Fruit fly (Drosophila melanogaster) Kc167 (cell line): ENCODE measurements around the gene tal-3A.

ENCODE experiments used
- Myc ChIP-seq: fragments of >200 bp; optimal IDR thresholded peaks from 2 replicates; lab custom pipeline; 2017; ENCODE audit warnings: missing external identifiers
- Sin3A ChIP-seq: fragments of >200 bp; optimal IDR thresholded peaks from 2 replicates; lab custom pipeline; 2018; ENCODE audit warnings: missing external identifiers
- h ChIP-seq: fragments of >200 bp; optimal IDR thresholded peaks from 3 replicates; lab custom pipeline; 2018; ENCODE audit warnings: missing external identifiers
- insv ChIP-seq: fragments of >200 bp; optimal IDR thresholded peaks from 3 replicates; lab custom pipeline; 2018; ENCODE audit warnings: missing external identifiers
- psq ChIP-seq: fragments of >200 bp; optimal IDR thresholded peaks from 2 replicates; lab custom pipeline; 2017; ENCODE audit warnings: missing external identifiers
- ttk ChIP-seq: sonication (Bioruptor generic); optimal IDR thresholded peaks from 2 replicates; lab custom pipeline; 2017; ENCODE audit warnings: missing external identifiers

The tal-3A gene

DNA sequence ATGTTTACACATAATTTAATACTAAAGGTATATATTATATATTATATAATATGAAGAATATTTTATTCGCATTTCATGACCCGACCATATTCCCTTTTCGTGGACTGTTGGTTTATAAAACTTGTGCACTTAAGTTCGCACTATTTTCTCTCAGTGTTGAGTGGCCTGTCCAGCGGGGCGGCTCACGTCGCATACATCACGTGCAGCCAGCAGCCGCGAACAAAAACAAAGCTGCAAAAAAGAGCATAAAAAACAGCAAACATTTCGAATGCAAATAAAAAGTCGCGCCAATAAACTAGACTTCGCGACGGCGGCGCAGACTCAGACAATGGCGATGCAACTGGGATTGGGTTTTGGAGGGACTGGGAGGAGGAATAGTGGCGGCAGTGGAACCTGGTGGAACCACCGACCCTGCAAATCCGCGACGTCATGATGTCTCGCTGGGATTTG is 32.4 kb downstream of the tal-3A start:
- TF ChIP-seq h = no peak
- no peak for TF ChIP-seq Myc (lab: Kevin White, UChicago)
- no peak for TF ChIP-seq ttk (lab: Kevin White, UChicago)
- TF ChIP-seq insv = no peak

DNA sequence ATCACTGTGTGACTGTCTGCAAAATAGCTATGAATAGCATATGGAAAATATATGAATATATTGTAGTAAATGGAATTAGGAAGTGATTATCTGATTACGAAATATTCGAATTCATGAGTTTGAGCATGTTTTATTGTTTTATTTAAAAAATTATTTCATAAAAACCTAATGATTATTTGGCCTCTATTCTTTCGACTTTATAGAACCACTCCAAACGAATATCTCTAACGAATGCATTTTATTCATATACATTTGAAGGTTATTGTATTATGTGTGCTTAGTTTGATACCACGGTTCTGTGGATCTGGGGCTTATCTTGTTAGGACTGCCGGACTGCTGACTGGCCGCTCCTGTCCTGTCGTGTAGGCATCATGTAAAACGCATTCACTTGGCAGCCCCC is 33.0 kb downstream of the tal-3A start:
- TF ChIP-seq h = no peak
- no peak for TF ChIP-seq insv
- no peak for TF ChIP-seq psq (lab: Kevin White, UChicago)
- TF ChIP-seq ttk (lab: Kevin White, UChicago) = no peak
- no peak for TF ChIP-seq Myc (lab: Kevin White, UChicago)
- no peak for TF ChIP-seq Sin3A (lab: Kevin White, UChicago)

DNA sequence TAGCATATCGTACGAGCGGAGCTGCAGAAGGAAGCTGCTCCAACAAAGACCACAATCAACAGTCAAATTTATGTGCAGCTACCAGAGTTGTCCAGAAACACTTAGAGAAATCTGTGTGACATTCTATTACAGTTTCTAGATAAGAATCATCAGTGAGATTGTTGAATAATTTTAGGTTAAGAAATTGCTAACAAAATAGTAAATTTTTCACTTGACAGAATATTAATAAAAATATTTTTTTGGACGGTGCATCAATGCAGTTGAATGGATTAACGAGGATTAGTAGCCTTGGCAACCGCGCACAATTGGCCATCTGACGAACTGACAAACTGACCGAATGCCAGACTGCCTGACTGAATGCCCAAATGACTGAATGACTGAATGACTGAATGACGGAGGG is 34.4 kb downstream of the tal-3A start:
- no peak for TF ChIP-seq psq (lab: Kevin White, UChicago)
- TF ChIP-seq Myc (lab: Kevin White, UChicago) = no peak

DNA sequence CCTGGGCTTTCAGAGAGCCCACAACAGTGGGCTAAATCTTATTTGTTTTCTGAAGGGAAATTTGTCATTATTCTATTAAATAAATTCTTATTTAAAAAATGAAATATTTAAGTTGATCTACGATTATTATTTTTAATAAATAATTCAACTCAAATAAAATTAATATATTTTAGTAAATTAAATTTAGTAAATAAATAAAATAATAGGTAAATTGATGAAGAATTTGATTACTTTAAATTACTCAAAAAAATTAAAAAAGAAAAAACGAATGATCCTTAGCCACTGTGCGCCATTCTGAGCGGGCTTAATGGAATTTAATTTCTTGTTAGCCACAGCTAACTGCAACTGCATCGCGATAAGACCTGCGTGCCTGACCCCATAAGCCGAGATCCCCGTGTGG is 35.4 kb downstream of the tal-3A start:
- TF ChIP-seq psq (lab: Kevin White, UChicago) = no peak
- TF ChIP-seq ttk (lab: Kevin White, UChicago) = no peak

DNA sequence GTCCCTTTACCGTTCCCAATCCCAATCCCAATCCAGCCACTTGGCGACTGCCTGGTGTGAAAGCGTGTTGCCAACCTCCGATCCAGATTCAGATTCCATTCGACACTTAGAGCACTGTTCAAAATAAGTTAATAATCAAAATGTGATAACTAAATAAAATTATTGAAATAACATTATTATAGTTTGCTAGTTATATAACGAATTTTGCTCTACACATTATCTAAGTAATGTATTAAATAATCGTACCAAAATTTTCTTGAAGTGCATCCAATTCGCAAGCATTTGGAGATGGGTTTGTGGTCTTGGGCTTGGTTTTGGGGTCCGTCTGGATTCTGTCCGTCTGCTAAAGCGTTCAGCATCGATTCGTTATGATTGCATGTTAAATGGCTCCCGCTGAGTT is 36.4 kb downstream of the tal-3A start:
- TF ChIP-seq Myc (lab: Kevin White, UChicago) = no peak
- no peak for TF ChIP-seq psq (lab: Kevin White, UChicago)
- no peak for TF ChIP-seq insv
- no peak for TF ChIP-seq h
- TF ChIP-seq Sin3A (lab: Kevin White, UChicago) = no peak
- no peak for TF ChIP-seq ttk (lab: Kevin White, UChicago)

DNA sequence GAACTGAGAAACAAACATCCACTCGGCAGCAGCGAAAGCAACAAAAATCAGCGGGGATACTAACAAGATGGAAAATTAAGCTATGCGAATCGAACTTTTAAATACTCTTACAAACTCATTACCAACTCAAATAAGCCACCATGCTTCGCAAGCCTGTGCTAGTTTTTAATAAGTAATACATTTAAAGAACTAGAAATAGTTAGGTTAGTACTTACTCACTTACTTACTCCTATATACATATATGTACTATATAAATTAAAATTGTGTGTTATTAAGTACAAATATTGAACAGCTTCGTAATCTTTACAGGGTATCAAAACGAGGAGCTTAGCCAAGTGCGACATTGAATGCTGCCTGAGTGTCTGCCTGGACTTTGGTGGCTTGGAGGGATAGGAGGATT is 38.1 kb downstream of the tal-3A start:
- no peak for TF ChIP-seq Myc (lab: Kevin White, UChicago)
- TF ChIP-seq h = no peak
- TF ChIP-seq ttk (lab: Kevin White, UChicago) = no peak
- TF ChIP-seq psq (lab: Kevin White, UChicago) = no peak
- TF ChIP-seq Sin3A (lab: Kevin White, UChicago) = no peak
- no peak for TF ChIP-seq insv

DNA sequence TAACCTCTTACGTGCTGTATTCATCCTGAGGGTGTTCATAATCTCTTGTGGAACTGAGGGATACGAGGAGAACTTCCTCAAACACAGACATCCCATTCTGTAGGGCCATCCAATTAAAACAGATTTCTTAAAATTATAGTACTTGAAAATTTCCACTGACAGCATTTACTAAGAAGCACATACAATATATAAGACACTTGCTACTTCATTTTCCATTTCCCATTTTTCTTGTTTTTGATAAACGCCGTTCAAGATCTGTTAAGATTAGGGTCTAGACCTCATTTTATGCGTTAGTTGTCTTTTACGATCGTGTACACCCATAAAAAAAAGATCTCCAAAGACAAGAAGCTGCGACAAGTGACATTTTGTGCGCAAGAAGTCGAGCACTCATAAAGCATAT is 42.4 kb downstream of the tal-3A start, which contains the start of gene CG14362:
Gene CG14362, minus strand, starts transcription at position 101 of the 400 bp plus-strand sequence.
- no peak for TF ChIP-seq insv

DNA sequence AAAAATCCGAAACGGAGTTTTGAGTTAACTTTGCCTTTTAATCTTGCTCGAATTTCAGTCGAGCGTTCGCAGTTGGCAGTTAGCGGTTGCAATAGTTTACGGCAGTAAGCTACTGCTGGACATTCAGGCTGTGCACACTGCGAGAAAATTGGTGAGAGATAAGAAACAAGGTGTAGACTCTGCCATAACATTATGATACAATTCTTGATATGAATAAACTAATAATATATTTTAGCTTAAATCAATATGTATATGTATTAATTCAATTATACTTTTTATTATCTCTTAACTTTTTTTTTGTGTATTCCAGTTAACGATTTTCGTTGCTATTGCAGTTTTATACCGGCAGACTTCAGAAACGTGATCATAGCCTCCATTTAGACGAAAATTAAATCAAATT is 44.4 kb downstream of the tal-3A start:
- TF ChIP-seq h (no peak), ttk (lab: Kevin White, UChicago) (no peak), Myc (lab: Kevin White, UChicago) (no peak)

DNA sequence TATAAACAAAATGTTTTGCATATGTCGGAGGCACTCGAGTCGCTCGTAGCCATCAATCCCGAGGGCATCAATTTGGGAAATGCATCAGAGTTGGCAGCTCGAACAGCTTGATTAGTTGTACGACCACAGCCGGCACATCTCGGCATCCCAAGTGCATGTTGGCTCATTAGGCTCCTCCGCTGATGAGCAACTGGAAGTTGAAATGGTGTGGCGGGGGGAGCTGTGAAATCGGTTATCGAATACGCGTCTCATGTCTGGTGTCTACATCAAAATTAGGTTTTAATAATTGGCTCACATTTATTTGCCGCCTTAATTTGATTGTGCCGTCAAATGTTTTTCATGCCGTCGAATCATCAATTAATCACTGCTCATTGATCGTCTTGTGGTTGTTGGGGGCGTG is 46.3 kb downstream of the tal-3A start:
- TF ChIP-seq Sin3A (lab: Kevin White, UChicago) (no peak), psq (lab: Kevin White, UChicago) (no peak), Myc (lab: Kevin White, UChicago) (no peak), h (no peak), insv (no peak), ttk (lab: Kevin White, UChicago) (no peak)

DNA sequence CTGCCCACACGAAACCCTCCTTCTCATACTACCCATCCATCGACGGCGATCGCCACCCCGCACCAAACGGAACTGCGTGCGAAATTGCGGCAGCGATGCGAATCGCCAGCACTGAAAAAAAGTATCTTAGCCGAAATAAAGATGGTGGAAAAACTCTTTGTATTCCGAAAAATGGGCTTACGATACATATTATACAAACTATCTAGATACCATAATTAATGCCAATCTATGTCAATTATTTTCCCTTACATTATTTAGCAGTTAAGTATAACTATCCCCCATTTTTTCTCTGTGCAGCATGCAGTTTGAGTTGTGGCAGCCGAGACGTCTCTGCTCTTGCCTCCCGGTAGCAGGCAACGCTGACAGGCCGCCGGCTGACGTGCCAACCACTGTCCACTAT is 48.9 kb downstream of the tal-3A start:
- TF ChIP-seq h = no peak
- no peak for TF ChIP-seq psq (lab: Kevin White, UChicago)
- no peak for TF ChIP-seq ttk (lab: Kevin White, UChicago)
- no peak for TF ChIP-seq Sin3A (lab: Kevin White, UChicago)
- TF ChIP-seq insv = no peak
- TF ChIP-seq Myc (lab: Kevin White, UChicago) = no peak
